Fruit fly (Drosophila melanogaster) whole organism, embryonic: ENCODE data around the gene CG2865.

Experiments used
- Ada2b ChIP-seq: fragments of 200-800 bp; sonication (Bioruptor generic); IDR thresholded peaks from 2 replicates; pipeline ENCODE4 v1.3.6; 2022; ENCODE audit warnings: missing biosample characterization, missing genetic modification characterization
- Aef1 ChIP-seq: fragments of 200-800 bp; sonication (Bioruptor generic); IDR thresholded peaks from 3 replicates; pipeline ENCODE4 v1.3.6; 2022; ENCODE audit warnings: missing biosample characterization, missing genetic modification characterization
- Atf3 ChIP-seq: fragments of 200-800 bp; sonication (Bioruptor generic); optimal IDR thresholded peaks from 3 replicates; lab custom pipeline; 2016; ENCODE audit warnings: missing biosample characterization, missing genetic modification characterization
- CG10654 ChIP-seq: fragments of 200-800 bp; sonication (Bioruptor generic); optimal IDR thresholded peaks from 2 replicates; lab custom pipeline; 2016; ENCODE audit warnings: missing biosample characterization, missing genetic modification characterization
- CG11456 ChIP-seq: fragments of 200-800 bp; sonication (Bioruptor generic); IDR thresholded peaks from 3 replicates; pipeline ENCODE4 v1.3.6; 2022; ENCODE audit warnings: missing biosample characterization, missing genetic modification characterization
- CG11696 ChIP-seq: fragments of 200-800 bp; sonication (Bioruptor generic); IDR thresholded peaks from 2 replicates; pipeline ENCODE4 v1.3.6; 2022; ENCODE audit warnings: missing biosample characterization, missing genetic modification characterization
- CG12236 ChIP-seq: fragments of 200-800 bp; sonication (Bioruptor generic); optimal IDR thresholded peaks from 2 replicates; lab custom pipeline; 2016; ENCODE audit warnings: missing biosample characterization, missing genetic modification characterization
- CG14014 ChIP-seq: fragments of 200-800 bp; sonication (Bioruptor generic); IDR thresholded peaks from 2 replicates; pipeline ENCODE4 v1.3.6; 2022; ENCODE audit warnings: missing biosample characterization, missing genetic modification characterization
- CG1792 ChIP-seq: fragments of 200-800 bp; sonication (Bioruptor generic); optimal IDR thresholded peaks from 2 replicates; lab custom pipeline; 2016; ENCODE audit warnings: missing biosample characterization, missing genetic modification characterization
- CG3838 ChIP-seq: fragments of 200-800 bp; sonication (Bioruptor generic); optimal IDR thresholded peaks from 3 replicates; lab custom pipeline; 2016; ENCODE audit warnings: missing biosample characterization, missing genetic modification characterization
- CG6254 ChIP-seq: fragments of 200-800 bp; sonication (Bioruptor generic); optimal IDR thresholded peaks from 3 replicates; lab custom pipeline; 2017; ENCODE audit warnings: mild to moderate bottlenecking, missing biosample characterization, missing genetic modification reagents, missing genetic modification characterization
- CG7839 ChIP-seq: fragments of 200-800 bp; sonication (Bioruptor generic); optimal IDR thresholded peaks from 3 replicates; lab custom pipeline; 2018; ENCODE audit warnings: missing biosample characterization, mild to moderate bottlenecking, missing genetic modification characterization, moderate library complexity
- CG8359 ChIP-seq: fragments of 200-800 bp; sonication (Bioruptor generic); optimal IDR thresholded peaks from 2 replicates; lab custom pipeline; 2017; ENCODE audit warnings: missing biosample characterization, mild to moderate bottlenecking, missing genetic modification characterization, borderline replicate concordance
- CG9215 ChIP-seq: fragments of 200-800 bp; sonication (Bioruptor generic); IDR thresholded peaks from 2 replicates; pipeline ENCODE4 v1.3.6; 2022; ENCODE audit warnings: missing biosample characterization, missing genetic modification characterization
- CG9876 ChIP-seq: fragments of 200-800 bp; sonication (Bioruptor generic); optimal IDR thresholded peaks from 2 replicates; lab custom pipeline; 2016; ENCODE audit warnings: missing biosample characterization, missing genetic modification characterization
- CHES-1-like ChIP-seq: fragments of 200-800 bp; sonication (Bioruptor generic); optimal IDR thresholded peaks from 2 replicates; lab custom pipeline; 2016; ENCODE audit warnings: missing biosample characterization, missing genetic modification characterization
- Doc2 ChIP-seq: fragments of 200-800 bp; sonication (Bioruptor generic); IDR thresholded peaks from 2 replicates; pipeline ENCODE4 v1.3.6; 2022; ENCODE audit warnings: missing biosample characterization, missing genetic modification characterization
- ERR ChIP-seq: fragments of 200-800 bp; sonication (Bioruptor generic); optimal IDR thresholded peaks from 2 replicates; lab custom pipeline; 2016; ENCODE audit warnings: missing biosample characterization, missing genetic modification characterization
- H15 ChIP-seq: fragments of 200-800 bp; sonication (Bioruptor generic); IDR thresholded peaks from 3 replicates; pipeline ENCODE4 v1.3.6; 2022; ENCODE audit warnings: missing biosample characterization, missing genetic modification characterization
- HLH3B ChIP-seq: fragments of 200-800 bp; sonication (Bioruptor generic); IDR thresholded peaks from 2 replicates; pipeline ENCODE4 v1.3.6; 2022; ENCODE audit warnings: missing biosample characterization, missing genetic modification characterization
- Hand ChIP-seq: fragments of 200-800 bp; sonication (Bioruptor generic); optimal IDR thresholded peaks from 2 replicates; lab custom pipeline; 2017; ENCODE audit warnings: mild to moderate bottlenecking, missing biosample characterization, missing genetic modification reagents, missing genetic modification characterization
- Hr3 ChIP-seq: fragments of 200-800 bp; sonication (Bioruptor generic); optimal IDR thresholded peaks from 3 replicates; lab custom pipeline; 2016; ENCODE audit warnings: missing biosample characterization, missing genetic modification characterization
- Hsf ChIP-seq: fragments of 200-800 bp; sonication (Bioruptor generic); optimal IDR thresholded peaks from 3 replicates; lab custom pipeline; 2016; ENCODE audit warnings: missing biosample characterization, missing genetic modification characterization
- Kr ChIP-seq: fragments of 200-800 bp; sonication (Bioruptor generic); optimal IDR thresholded peaks from 2 replicates; lab custom pipeline; 2017; ENCODE audit warnings: missing biosample characterization, mild to moderate bottlenecking, missing genetic modification characterization
- Lhr ChIP-seq: fragments of 200-800 bp; sonication (Bioruptor generic); optimal IDR thresholded peaks from 3 replicates; lab custom pipeline; 2017; ENCODE audit warnings: mild to moderate bottlenecking, missing biosample characterization, missing genetic modification reagents, missing genetic modification characterization
- NC2α ChIP-seq: fragments of 200-800 bp; sonication (Bioruptor generic); optimal IDR thresholded peaks from 2 replicates; lab custom pipeline; 2016; ENCODE audit warnings: missing biosample characterization, missing genetic modification characterization
- NfI ChIP-seq: fragments of 200-800 bp; sonication (Bioruptor generic); optimal IDR thresholded peaks from 3 replicates; lab custom pipeline; 2018; ENCODE audit warnings: missing biosample characterization, mild to moderate bottlenecking, missing genetic modification characterization, moderate library complexity
- Opbp ChIP-seq: fragments of 200-800 bp; sonication (Bioruptor generic); IDR thresholded peaks from 3 replicates; pipeline ENCODE4 v1.3.6; 2022; ENCODE audit warnings: missing biosample characterization, missing genetic modification characterization; ENCODE audit not compliant: partially characterized antibody
- Spps ChIP-seq: fragments of 200-800 bp; sonication (Bioruptor generic); optimal IDR thresholded peaks from 2 replicates; lab custom pipeline; 2018; ENCODE audit warnings: missing biosample characterization, mild to moderate bottlenecking, missing genetic modification characterization
- TFAM ChIP-seq: fragments of 200-800 bp; sonication (Bioruptor generic); optimal IDR thresholded peaks from 2 replicates; lab custom pipeline; 2017; ENCODE audit warnings: missing biosample characterization, missing genetic modification characterization, inconsistent platforms
- Tbp ChIP-seq: fragments of >200 bp; optimal IDR thresholded peaks from 2 replicates; lab custom pipeline; 2018; ENCODE audit warnings: missing biosample characterization, missing genetic modification characterization
- bsh ChIP-seq, 2 experiments: fragments of 200-800 bp; sonication (Bioruptor generic); optimal IDR thresholded peaks; 2 replicates each; lab custom pipeline; 2017 to 2018; ENCODE audit warnings: mild to moderate bottlenecking in 2 of 2, missing biosample characterization in 2 of 2, missing genetic modification characterization in 2 of 2, moderate library complexity in 1 of 2
- cato ChIP-seq: fragments of 200-800 bp; sonication (Bioruptor generic); optimal IDR thresholded peaks from 2 replicates; lab custom pipeline; 2016; ENCODE audit warnings: missing biosample characterization, missing genetic modification characterization, borderline replicate concordance
- corto ChIP-seq: fragments of 200-800 bp; sonication (Bioruptor generic); optimal IDR thresholded peaks from 2 replicates; lab custom pipeline; 2016; ENCODE audit warnings: missing biosample characterization, mild to moderate bottlenecking, missing genetic modification characterization, moderate library complexity
- crol ChIP-seq: fragments of 200-800 bp; sonication (Bioruptor generic); IDR thresholded peaks from 2 replicates; pipeline ENCODE4 v1.3.6; 2022; ENCODE audit warnings: missing biosample characterization, missing genetic modification characterization
- dimm ChIP-seq: fragments of 200-800 bp; sonication (Bioruptor generic); IDR thresholded peaks from 2 replicates; pipeline ENCODE4 v1.3.6; 2022; ENCODE audit warnings: missing biosample characterization, missing genetic modification characterization
- dmrt11E ChIP-seq: fragments of 200-800 bp; sonication (Bioruptor generic); optimal IDR thresholded peaks from 3 replicates; lab custom pipeline; 2018; ENCODE audit warnings: missing biosample characterization, mild to moderate bottlenecking, missing genetic modification characterization, moderate library complexity
- emc ChIP-seq: fragments of 200-800 bp; sonication (Bioruptor generic); optimal IDR thresholded peaks from 2 replicates; lab custom pipeline; 2016; ENCODE audit warnings: missing biosample characterization, missing genetic modification characterization
- exex ChIP-seq: fragments of 200-800 bp; sonication (Bioruptor generic); optimal IDR thresholded peaks from 4 replicates; lab custom pipeline; 2018; ENCODE audit warnings: missing biosample characterization, mild to moderate bottlenecking, missing genetic modification characterization, moderate library complexity
- gce ChIP-seq: fragments of 200-800 bp; sonication (Bioruptor generic); IDR thresholded peaks from 3 replicates; pipeline ENCODE4 v1.3.6; 2022; ENCODE audit warnings: missing biosample characterization, missing genetic modification characterization
- hth ChIP-seq: fragments of >200 bp; optimal IDR thresholded peaks from 2 replicates; lab custom pipeline; 2017; ENCODE audit warnings: inconsistent platforms
- mld ChIP-seq: fragments of 200-800 bp; sonication (Bioruptor generic); IDR thresholded peaks from 3 replicates; pipeline ENCODE4 v1.3.6; 2022; ENCODE audit warnings: missing biosample characterization, missing genetic modification characterization; ENCODE audit not compliant: partially characterized antibody
- org-1 ChIP-seq: fragments of 200-800 bp; sonication (Bioruptor generic); optimal IDR thresholded peaks from 2 replicates; lab custom pipeline; 2017; ENCODE audit warnings: missing biosample characterization, missing genetic modification characterization
- pho ChIP-seq: fragments of 200-800 bp; sonication (Bioruptor generic); optimal IDR thresholded peaks from 2 replicates; lab custom pipeline; 2016; ENCODE audit warnings: missing biosample characterization, missing genetic modification characterization
- ro ChIP-seq: fragments of 200-800 bp; sonication (Bioruptor generic); IDR thresholded peaks from 2 replicates; pipeline ENCODE4 v1.3.6; 2022; ENCODE audit warnings: missing biosample characterization, missing genetic modification characterization
- trh ChIP-seq: fragments of 200-800 bp; sonication (Bioruptor generic); optimal IDR thresholded peaks from 2 replicates; lab custom pipeline; 2016; ENCODE audit warnings: missing biosample characterization, missing genetic modification characterization

Gene CG2865

dm6 chrX:2293294-2293988 lies at the start of gene CG2865 (continued):
- TF ChIP-seq CG3838 (GFP tag; lab: Kevin White, UChicago) (peak; percentile 45), CG1792 (GFP tag; lab: Kevin White, UChicago) (peak; percentile 82), gce (GFP tag; lab: Robert Waterston, UW) (peak; percentile 29; the same call in 2 of the 3 replicates), CHES-1-like (GFP tag; lab: Kevin White, UChicago) (peak; percentile 96), Doc2 (GFP tag; lab: Robert Waterston, UW) (no peak), corto (GFP tag; lab: Kevin White, UChicago) (peak; percentile 84), Spps (tag; lab: Kevin White, UChicago) (peak; percentile 85), trh (GFP tag; lab: Kevin White, UChicago) (peak; percentile 75), emc (peak; percentile 67), CG7839 (tag; lab: Kevin White, UChicago) (peak; percentile 97), NfI (GFP tag; lab: Kevin White, UChicago) (peak; percentile 95), CG14014 (peak; percentile 88), CG11696 (GFP tag; lab: Robert Waterston, UW) (peak; percentile 99), CG12236 (peak; percentile 79), bsh (GFP tag; optimal IDR thresholded peaks at IDR 0.05; lab: Kevin White, UChicago) (peak; percentile 87 to 95), org-1 (GFP tag; lab: Kevin White, UChicago) (peak; percentile 95), HLH3B (GFP tag; lab: Robert Waterston, UW) (peak; percentile 84), crol (GFP tag; lab: Robert Waterston, UW) (peak; percentile 94), mld (GFP tag; lab: Robert Waterston, UW) (no peak), pho (peak; percentile 93), ro (GFP tag; lab: Robert Waterston, UW) (no peak; the same call in 1 of the 2 replicates), TFAM (peak; percentile 57), CG6254 (peak; percentile 91), NC2α (GFP tag; lab: Kevin White, UChicago) (peak; percentile 72), CG8359 (peak; percentile 84), CG10654 (GFP tag; lab: Kevin White, UChicago) (peak; percentile 81), Atf3 (GFP tag; lab: Kevin White, UChicago) (peak; percentile 77), Hr3 (GFP tag; lab: Kevin White, UChicago) (peak; percentile 92), Ada2b (GFP tag; lab: Robert Waterston, UW) (peak; percentile 89), Lhr (peak; percentile 79), ERR (GFP tag; lab: Kevin White, UChicago) (peak; percentile 82), Aef1 (GFP tag; lab: Robert Waterston, UW) (peak; percentile 68), dmrt11E (peak; percentile 92), dimm (GFP tag; lab: Robert Waterston, UW) (peak; percentile 61; the same call in 1 of the 2 replicates), CG11456 (GFP tag; lab: Robert Waterston, UW) (peak; percentile 79), hth (lab: Kevin White, UChicago) (no peak), H15 (GFP tag; lab: Robert Waterston, UW) (peak; percentile 69; the same call in 1 of the 3 replicates), CG9215 (peak; percentile 86), Opbp (GFP tag; lab: Robert Waterston, UW) (peak; percentile 53; the same call in 2 of the 3 replicates), cato (GFP tag; lab: Kevin White, UChicago) (peak; percentile 85), Hsf (GFP tag; lab: Kevin White, UChicago) (peak; percentile 94), Tbp (GFP tag; lab: Kevin White, UChicago) (no peak), exex (tag; lab: Kevin White, UChicago) (peak; percentile 88), Kr (GFP tag; lab: Kevin White, UChicago) (no peak), Hand (GFP tag; lab: Kevin White, UChicago) (peak; percentile 95), CG9876 (peak; percentile 57)
